Fruit fly (Drosophila melanogaster): ENCODE data around the gene CG12105.
A peak's percentile ranks its signal among the peaks of the same experiment; 100 is the strongest.

dm6 chr3L:1569966-1570276 lies 45.7 kb downstream of the CG12105 start:
- TF ChIP-seq CG9139 (GFP tag; optimal IDR thresholded peaks at IDR 0.05) (no peak), fkh (GFP tag; optimal IDR thresholded peaks at IDR 0.05) (no peak), CG7368 (GFP tag; optimal IDR thresholded peaks at IDR 0.05) (no peak), net (GFP tag; optimal IDR thresholded peaks at IDR 0.05) (no peak), Blimp-1 (GFP tag; optimal IDR thresholded peaks at IDR 0.05) (no peak), svp (GFP tag) (peak; percentile 74), Eip78C (GFP tag) (no peak), CG4318 (GFP tag; optimal IDR thresholded peaks at IDR 0.05) (no peak), fd59A (GFP tag; optimal IDR thresholded peaks at IDR 0.05) (no peak), Ets21C (GFP tag; optimal IDR thresholded peaks at IDR 0.05) (no peak), dsx (GFP tag; optimal IDR thresholded peaks at IDR 0.05; ENCODE audit: poor library complexity, severe bottlenecking) (no peak), CG16779 (tag; optimal IDR thresholded peaks at IDR 0.05) (no peak)

Data from whole organism, prepupa.